Worm (Caenorhabditis elegans) whole organism, young adult: ENCODE data around the gene F34D10.9.

Experiments
- B0035.1 ChIP-seq: sonication (generic microtip); optimal IDR thresholded peaks from 2 replicates; lab custom pipeline; 2016; ENCODE audit warnings: missing genetic modification characterization, mild to moderate bottlenecking, missing compliant biosample characterization, missing genotype, missing genetic modification reagents
- F22D6.2 ChIP-seq: sonication (generic microtip); optimal IDR thresholded peaks from 2 replicates; lab custom pipeline; 2016; ENCODE audit warnings: mild to moderate bottlenecking, missing genetic modification characterization, missing compliant biosample characterization
- F23B12.7 ChIP-seq: sonication (generic microtip); optimal IDR thresholded peaks from 2 replicates; lab custom pipeline; 2017; ENCODE audit warnings: missing genetic modification characterization, mild to moderate bottlenecking, missing compliant biosample characterization, antibody characterized with exemption, moderate library complexity; ENCODE audit not compliant: insufficient read depth
- F49E8.2 ChIP-seq: sonication (generic microtip); optimal IDR thresholded peaks from 3 replicates; lab custom pipeline; 2017; ENCODE audit warnings: missing genetic modification characterization, mild to moderate bottlenecking, missing compliant biosample characterization, antibody characterized with exemption, moderate library complexity; ENCODE audit not compliant: insufficient read depth
- K11D2.4 ChIP-seq: fragments of 200-800 bp; sonication (Bioruptor generic); IDR thresholded peaks from 2 replicates; pipeline ENCODE4 v1.3.6; 2022; ENCODE audit warnings: missing genetic modification reagents, missing genetic modification characterization, missing compliant biosample characterization
- K12H6.12 ChIP-seq: fragments of 200-800 bp; sonication (Bioruptor generic); optimal IDR thresholded peaks from 2 replicates; lab custom pipeline; 2018; ENCODE audit warnings: mild to moderate bottlenecking, missing genetic modification characterization, missing compliant biosample characterization
- T07F8.4 ChIP-seq: sonication (generic microtip); optimal IDR thresholded peaks from 2 replicates; lab custom pipeline; 2016; ENCODE audit warnings: mild to moderate bottlenecking, missing genetic modification characterization, moderate library complexity, missing compliant biosample characterization
- Y53F4B.3 ChIP-seq: fragments of 200-800 bp; sonication (Bioruptor generic); IDR thresholded peaks from 2 replicates; pipeline ENCODE4 v1.3.6; 2022; ENCODE audit warnings: missing genetic modification reagents, missing genetic modification characterization, missing compliant biosample characterization
- athp-1 ChIP-seq: sonication (generic microtip); optimal IDR thresholded peaks from 2 replicates; lab custom pipeline; 2017; ENCODE audit warnings: mild to moderate bottlenecking, missing genetic modification characterization, missing compliant biosample characterization
- attf-3 ChIP-seq: fragments of 200-800 bp; sonication (Bioruptor generic); conservative IDR thresholded peaks from 2 replicates; pipeline ENCODE4 v1.3.6; 2022; ENCODE audit warnings: missing genetic modification reagents, missing genetic modification characterization, missing compliant biosample characterization
- ceh-40 ChIP-seq: fragments of 200-800 bp; sonication (Bioruptor generic); IDR thresholded peaks from 2 replicates; pipeline ENCODE4 v1.3.6; 2022; ENCODE audit warnings: missing genetic modification characterization, missing compliant biosample characterization
- ceh-79 ChIP-seq: sonication (generic microtip); optimal IDR thresholded peaks from 2 replicates; lab custom pipeline; 2017; ENCODE audit warnings: mild to moderate bottlenecking, missing genetic modification characterization, missing compliant biosample characterization
- die-1 ChIP-seq: sonication (generic microtip); optimal IDR thresholded peaks from 2 replicates; lab custom pipeline; 2016; ENCODE audit warnings: missing genotype, mild to moderate bottlenecking, missing genetic modification characterization, missing compliant biosample characterization
- dpff-1 ChIP-seq: sonication (generic microtip); optimal IDR thresholded peaks from 2 replicates; lab custom pipeline; 2017; ENCODE audit warnings: mild to moderate bottlenecking, missing genetic modification characterization, missing compliant biosample characterization
- efl-1 ChIP-seq: fragments of 150-350 bp; optimal IDR thresholded peaks from 2 replicates; lab custom pipeline; 2014; ENCODE audit warnings: missing biosample characterization, missing genetic modification reagents, missing genetic modification characterization
- egrh-3 ChIP-seq: fragments of 200-800 bp; sonication (Bioruptor generic); IDR thresholded peaks from 2 replicates; pipeline ENCODE4 v1.3.6; 2022; ENCODE audit warnings: missing genetic modification reagents, missing genetic modification characterization, missing compliant biosample characterization
- hmg-1.2 ChIP-seq: fragments of 200-800 bp; sonication (Bioruptor generic); IDR thresholded peaks from 2 replicates; pipeline ENCODE4 v1.3.6; 2022; ENCODE audit warnings: missing genetic modification reagents, missing genetic modification characterization, missing compliant biosample characterization
- lin-54 ChIP-seq: fragments of 200-800 bp; sonication (Bioruptor generic); optimal IDR thresholded peaks from 2 replicates; lab custom pipeline; 2018; ENCODE audit warnings: mild to moderate bottlenecking, missing genetic modification characterization, missing compliant biosample characterization
- madf-10 ChIP-seq: sonication (generic microtip); optimal IDR thresholded peaks from 2 replicates; lab custom pipeline; 2016; ENCODE audit warnings: mild to moderate bottlenecking, missing genetic modification characterization, missing compliant biosample characterization
- madf-6 ChIP-seq: fragments of 200-800 bp; sonication (Bioruptor generic); IDR thresholded peaks from 2 replicates; pipeline ENCODE4 v1.3.6; 2022; ENCODE audit warnings: missing genetic modification reagents, missing genetic modification characterization, missing compliant biosample characterization
- madf-8 ChIP-seq: fragments of 200-800 bp; sonication (Bioruptor generic); conservative IDR thresholded peaks from 2 replicates; pipeline ENCODE4 v1.3.6; 2022; ENCODE audit warnings: missing genetic modification reagents, missing genetic modification characterization, missing compliant biosample characterization
- mel-28 ChIP-seq: sonication (generic microtip); optimal IDR thresholded peaks from 2 replicates; lab custom pipeline; 2016; ENCODE audit warnings: borderline replicate concordance, mild to moderate bottlenecking, missing genetic modification characterization, missing compliant biosample characterization
- mxl-1 ChIP-seq: sonication (generic microtip); optimal IDR thresholded peaks from 2 replicates; lab custom pipeline; 2016; ENCODE audit warnings: missing genetic modification characterization, missing compliant biosample characterization
- nhr-179 ChIP-seq: sonication (generic microtip); optimal IDR thresholded peaks from 2 replicates; lab custom pipeline; 2016; ENCODE audit warnings: mild to moderate bottlenecking, missing genetic modification characterization, missing compliant biosample characterization
- nhr-27 ChIP-seq: fragments of 200-800 bp; sonication (Bioruptor generic); optimal IDR thresholded peaks from 2 replicates; lab custom pipeline; 2018; ENCODE audit warnings: mild to moderate bottlenecking, missing genetic modification characterization, moderate library complexity, missing compliant biosample characterization
- nhr-90 ChIP-seq: sonication (generic microtip); optimal IDR thresholded peaks from 2 replicates; lab custom pipeline; 2016; ENCODE audit warnings: missing genotype, mild to moderate bottlenecking, missing genetic modification characterization, missing compliant biosample characterization
- pbrm-1 ChIP-seq: fragments of 200-800 bp; sonication (Bioruptor generic); IDR thresholded peaks from 2 replicates; pipeline ENCODE4 v1.3.6; 2022; ENCODE audit warnings: missing genetic modification reagents, missing genetic modification characterization, missing compliant biosample characterization
- rec-8 ChIP-seq, 2 experiments: sonication (generic microtip); optimal IDR thresholded peaks; 2 replicates each; lab custom pipeline; 2016; ENCODE audit warnings: mild to moderate bottlenecking in 2 of 2, missing genetic modification characterization in 2 of 2, missing genetic modification reagents in 2 of 2, missing genotype in 2 of 2, missing biosample characterization in 1 of 2, missing compliant biosample characterization in 1 of 2, moderate library complexity in 1 of 2
- snpc-4 ChIP-seq, 5 experiments: fragments of 150-350 bp in 1 of 5; sonication (generic microtip) in 4 of 5; optimal IDR thresholded peaks; 2 replicates each; lab custom pipeline; 2014 to 2018; ENCODE audit warnings: missing genetic modification characterization in 5 of 5, missing biosample characterization in 3 of 5, antibody characterized with exemption in 2 of 5, mild to moderate bottlenecking in 2 of 5, missing compliant biosample characterization in 2 of 5, missing genotype in 2 of 5, moderate library complexity in 2 of 5, missing genetic modification reagents in 1 of 5
- tbx-9 ChIP-seq: sonication (generic microtip); optimal IDR thresholded peaks from 2 replicates; lab custom pipeline; 2016; ENCODE audit warnings: borderline replicate concordance, missing genetic modification characterization, inconsistent platforms, missing compliant biosample characterization
- unc-62 ChIP-seq: fragments of 150-350 bp; optimal IDR thresholded peaks from 2 replicates; lab custom pipeline; 2014; ENCODE audit warnings: missing biosample characterization, missing genetic modification reagents, missing genetic modification characterization
- zfh-2 ChIP-seq: fragments of 200-800 bp; sonication (Bioruptor generic); conservative IDR thresholded peaks from 2 replicates; pipeline ENCODE4 v1.3.6; 2022; ENCODE audit warnings: missing genetic modification reagents, missing genetic modification characterization, missing compliant biosample characterization
- zim-3 ChIP-seq: sonication (generic microtip); optimal IDR thresholded peaks from 2 replicates; lab custom pipeline; 2017; ENCODE audit warnings: mild to moderate bottlenecking, missing genetic modification characterization, moderate library complexity, missing compliant biosample characterization
- ztf-28 ChIP-seq: fragments of 200-800 bp; sonication (Bioruptor generic); IDR thresholded peaks from 2 replicates; pipeline ENCODE4 v1.3.6; 2022; ENCODE audit warnings: missing genetic modification reagents, missing genetic modification characterization, missing compliant biosample characterization
- ztf-6 ChIP-seq: fragments of 200-800 bp; sonication (Bioruptor generic); IDR thresholded peaks from 2 replicates; pipeline ENCODE4 v1.3.6; 2022; ENCODE audit warnings: missing genetic modification reagents, missing genetic modification characterization, missing compliant biosample characterization

Gene F34D10.9

DNA sequence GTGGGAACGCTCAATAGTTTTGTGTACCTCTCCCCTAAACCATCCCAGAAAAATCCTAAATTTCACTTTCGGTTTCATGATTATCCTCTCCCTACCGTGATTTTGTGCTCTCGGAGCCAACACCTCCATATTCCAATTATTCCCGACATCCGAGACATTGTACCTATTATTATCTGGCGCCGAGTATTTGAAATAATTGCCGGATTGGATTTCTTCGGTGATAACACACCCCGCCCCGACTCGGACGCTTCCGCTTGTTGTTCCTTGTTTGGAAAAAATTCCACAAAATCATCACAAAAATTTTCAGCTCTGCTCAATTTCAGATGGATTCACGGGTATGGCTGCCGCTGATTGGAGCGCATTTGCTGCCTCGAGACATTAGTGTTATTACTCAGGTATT is 15.7 kb upstream of the F34D10.9 start, which contains the start of gene lin-48 (continued):
- no peak for TF ChIP-seq mel-28 (tag; lab: Kevin White, UChicago)

DNA sequence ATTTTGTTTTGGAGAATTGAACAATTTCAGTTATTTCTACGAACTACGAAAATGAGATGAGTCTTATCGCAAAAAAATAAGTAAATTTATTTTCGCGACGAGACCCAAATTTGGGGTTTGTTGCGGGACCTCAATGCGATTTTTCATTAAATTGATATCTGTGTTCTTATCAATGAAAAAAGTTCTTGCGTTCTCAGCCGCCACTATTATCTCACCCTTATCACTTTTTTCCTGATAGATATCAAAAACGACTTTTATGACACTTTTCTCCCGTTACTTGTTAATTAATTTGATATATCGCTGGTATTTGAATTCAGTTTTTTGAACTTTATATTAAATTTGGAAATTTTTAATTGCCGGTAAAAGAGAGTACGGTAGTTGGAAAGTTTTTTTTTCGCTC is 13.9 kb upstream of the F34D10.9 start:
- TF ChIP-seq B0035.1 (tag; lab: Kevin White, UChicago) (no peak), snpc-4 (GFP tag; optimal IDR thresholded peaks at IDR 0.05; lab: Kevin White, UChicago) (no peak), snpc-4 (tag; optimal IDR thresholded peaks at IDR 0.05; lab: Kevin White, UChicago) (no peak), K12H6.12 (no peak), F22D6.2 (tag; lab: Kevin White, UChicago) (no peak), F23B12.7 (tag; lab: Kevin White, UChicago) (no peak), ceh-40 (GFP tag; lab: Robert Waterston, UW) (no peak), zfh-2 (GFP tag; lab: Robert Waterston, UW) (no peak), ztf-28 (GFP tag; lab: Robert Waterston, UW) (no peak), pbrm-1 (GFP tag; lab: Robert Waterston, UW) (no peak), lin-54 (GFP tag; lab: Kevin White, UChicago) (no peak), Y53F4B.3 (GFP tag; lab: Robert Waterston, UW) (no peak), unc-62 (GFP tag; lab: Kevin White, UChicago) (no peak), mel-28 (tag; lab: Kevin White, UChicago) (no peak), die-1 (tag; lab: Kevin White, UChicago) (no peak), tbx-9 (no peak), zim-3 (tag; lab: Kevin White, UChicago) (no peak), nhr-179 (no peak)

DNA sequence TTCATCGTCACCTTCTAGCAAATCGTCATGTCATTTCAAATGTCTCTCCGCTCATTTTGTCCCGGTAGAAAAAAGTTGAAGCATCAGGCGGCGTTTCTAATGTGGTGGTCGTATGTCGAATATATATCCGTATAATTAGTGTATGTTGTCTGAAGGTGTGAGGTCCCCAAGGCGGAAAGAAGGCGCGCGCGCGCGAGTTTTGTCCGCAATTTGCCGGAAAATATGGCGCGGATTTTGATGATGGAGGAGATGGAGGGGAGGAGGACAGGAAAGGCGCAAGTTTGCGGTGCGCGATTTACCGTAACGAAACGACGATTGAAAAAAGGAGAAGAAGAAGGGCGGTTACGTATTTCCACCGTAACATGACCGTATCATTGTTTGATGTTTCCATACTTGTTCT is 12.7 kb upstream of the F34D10.9 start:
- TF ChIP-seq efl-1 (GFP tag; lab: Kevin White, UChicago) (peak; percentile 50), madf-8 (GFP tag; lab: Robert Waterston, UW) (peak; percentile 37; the same call in 1 of the 2 replicates), madf-10 (no peak), athp-1 (tag; lab: Kevin White, UChicago) (no peak), egrh-3 (GFP tag; lab: Robert Waterston, UW) (0 out of 2 replicates have a peak, but pooled peaks have one; percentile 17), K11D2.4 (GFP tag; lab: Robert Waterston, UW) (no peak), madf-6 (GFP tag; lab: Robert Waterston, UW) (peak; percentile 74), rec-8 (tag; optimal IDR thresholded peaks at IDR 0.05; lab: Kevin White, UChicago) (no peak), zfh-2 (GFP tag; lab: Robert Waterston, UW) (peak; percentile 58; the same call in 1 of the 2 replicates), nhr-27 (tag; lab: Kevin White, UChicago) (no peak)

DNA sequence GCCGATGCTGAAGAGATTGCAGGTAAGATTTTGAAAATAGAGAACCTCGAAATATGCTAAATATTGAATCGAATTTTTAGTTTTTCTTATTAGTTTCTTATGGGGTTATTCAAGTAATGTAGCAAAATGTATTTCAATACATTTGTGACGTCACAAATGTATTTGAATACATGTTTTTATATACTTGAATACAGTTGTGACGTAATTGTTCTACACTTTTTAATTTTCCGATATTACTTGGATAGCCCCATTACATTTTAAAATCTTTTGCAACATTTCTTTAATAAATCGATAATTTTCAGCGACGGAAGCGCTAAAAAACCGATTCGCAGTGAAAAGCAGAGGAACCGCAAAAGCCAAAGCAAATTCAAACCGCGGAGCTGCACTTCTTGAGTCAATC is 8.9 kb upstream of the F34D10.9 start:
- TF ChIP-seq T07F8.4 (tag; lab: Kevin White, UChicago) = no peak
- no peak for TF ChIP-seq ceh-79
- no peak for TF ChIP-seq dpff-1 (tag; lab: Kevin White, UChicago)
- no peak for TF ChIP-seq F49E8.2 (tag; lab: Kevin White, UChicago)
- no peak for TF ChIP-seq nhr-90
- TF ChIP-seq hmg-1.2 (GFP tag; lab: Robert Waterston, UW) = no peak
- no peak for TF ChIP-seq ztf-6 (GFP tag; lab: Robert Waterston, UW)
- no peak for TF ChIP-seq attf-3 (GFP tag; lab: Robert Waterston, UW)
- no peak for TF ChIP-seq mxl-1
